Fruit fly (Drosophila melanogaster) whole organism, prepupa: Measurements from ENCODE around the gene CG15731.

Source experiments
- Blimp-1 ChIP-seq: fragments of 200-800 bp; sonication (Bioruptor generic); optimal IDR thresholded peaks from 3 replicates; lab custom pipeline; 2017; ENCODE audit warnings: missing biosample characterization, missing genetic modification characterization, mild to moderate bottlenecking, moderate library complexity, missing genetic modification reagents
- CG10631 ChIP-seq: fragments of 200-800 bp; sonication (Bioruptor generic); optimal IDR thresholded peaks from 2 replicates; lab custom pipeline; 2016; ENCODE audit warnings: missing biosample characterization, missing genetic modification characterization
- CG11294 ChIP-seq: fragments of 200-800 bp; sonication (Bioruptor generic); IDR thresholded peaks from 2 replicates; pipeline ENCODE4 v1.3.6; 2022; ENCODE audit warnings: missing biosample characterization, missing genetic modification characterization
- CG11762 ChIP-seq: fragments of 200-800 bp; sonication (Bioruptor generic); optimal IDR thresholded peaks from 3 replicates; lab custom pipeline; 2016; ENCODE audit warnings: missing biosample characterization, missing genetic modification characterization; ENCODE audit not compliant: insufficient read depth
- CG11902 ChIP-seq: fragments of 200-800 bp; sonication (Bioruptor generic); optimal IDR thresholded peaks from 3 replicates; lab custom pipeline; 2016; ENCODE audit warnings: missing biosample characterization, missing genetic modification characterization
- CG3032 ChIP-seq: fragments of 200-800 bp; optimal IDR thresholded peaks from 2 replicates; lab custom pipeline; 2019; ENCODE audit warnings: missing biosample characterization, mild to moderate bottlenecking, missing genetic modification characterization, moderate library complexity
- CG31627 ChIP-seq: fragments of 200-800 bp; sonication (Bioruptor generic); optimal IDR thresholded peaks from 3 replicates; lab custom pipeline; 2016; ENCODE audit warnings: missing biosample characterization, missing genetic modification characterization
- CG32006 ChIP-seq: fragments of 200-800 bp; sonication (Bioruptor generic); optimal IDR thresholded peaks from 3 replicates; lab custom pipeline; 2017; ENCODE audit warnings: missing biosample characterization, mild to moderate bottlenecking, missing genetic modification characterization
- CG34406 ChIP-seq: fragments of 200-800 bp; sonication (Bioruptor generic); optimal IDR thresholded peaks from 3 replicates; lab custom pipeline; 2016; ENCODE audit warnings: missing biosample characterization, missing genetic modification characterization
- CG4318 ChIP-seq: fragments of 200-800 bp; sonication (Bioruptor generic); optimal IDR thresholded peaks from 3 replicates; lab custom pipeline; 2017; ENCODE audit warnings: missing biosample characterization, mild to moderate bottlenecking, missing genetic modification characterization
- CG6276 ChIP-seq: fragments of 200-800 bp; sonication (Bioruptor generic); optimal IDR thresholded peaks from 2 replicates; lab custom pipeline; 2017; ENCODE audit warnings: missing biosample characterization, mild to moderate bottlenecking, missing genetic modification characterization
- CG6792 ChIP-seq: fragments of 200-800 bp; sonication (Bioruptor generic); optimal IDR thresholded peaks from 3 replicates; lab custom pipeline; 2016; ENCODE audit warnings: missing biosample characterization, missing genetic modification characterization
- CG6808 ChIP-seq: fragments of 200-800 bp; sonication (Bioruptor generic); optimal IDR thresholded peaks from 3 replicates; lab custom pipeline; 2017; ENCODE audit warnings: missing biosample characterization, missing genetic modification characterization, mild to moderate bottlenecking, moderate library complexity, missing genetic modification reagents
- CG6854 ChIP-seq: fragments of 200-800 bp; sonication (Bioruptor generic); optimal IDR thresholded peaks from 2 replicates; lab custom pipeline; 2017; ENCODE audit warnings: missing biosample characterization, mild to moderate bottlenecking, missing genetic modification characterization
- CG7368 ChIP-seq: fragments of 200-800 bp; sonication (Bioruptor generic); optimal IDR thresholded peaks from 3 replicates; lab custom pipeline; 2016; ENCODE audit warnings: missing biosample characterization, missing genetic modification characterization
- CG8119 ChIP-seq: fragments of 200-800 bp; sonication (Bioruptor generic); IDR thresholded peaks from 3 replicates; pipeline ENCODE4 v1.3.6; 2022; ENCODE audit warnings: missing biosample characterization, missing genetic modification characterization
- CG8319 ChIP-seq: fragments of 200-800 bp; sonication (Bioruptor generic); optimal IDR thresholded peaks from 3 replicates; lab custom pipeline; 2016; ENCODE audit warnings: missing biosample characterization, missing genetic modification characterization
- CG8632 ChIP-seq: fragments of 200-800 bp; sonication (Bioruptor generic); optimal IDR thresholded peaks from 3 replicates; lab custom pipeline; 2016; ENCODE audit warnings: missing biosample characterization, missing genetic modification characterization
- CG9139 ChIP-seq: fragments of 200-800 bp; sonication (Bioruptor generic); optimal IDR thresholded peaks from 3 replicates; lab custom pipeline; 2017; ENCODE audit warnings: missing biosample characterization, mild to moderate bottlenecking, missing genetic modification characterization
- Eip75B ChIP-seq: fragments of 200-800 bp; sonication (Bioruptor generic); optimal IDR thresholded peaks from 3 replicates; lab custom pipeline; 2016; ENCODE audit warnings: missing biosample characterization, missing genetic modification characterization
- Eip78C ChIP-seq: fragments of 200-800 bp; sonication (Bioruptor generic); peaks from one replicate; lab custom pipeline; 2016; ENCODE audit warnings: missing biosample characterization, missing genetic modification characterization
- Eip93F ChIP-seq: fragments of 200-800 bp; sonication (Bioruptor generic); optimal IDR thresholded peaks from 2 replicates; lab custom pipeline; 2016; ENCODE audit warnings: missing biosample characterization, mild to moderate bottlenecking, missing genetic modification characterization
- Ets21C ChIP-seq: fragments of 200-800 bp; sonication (Bioruptor generic); optimal IDR thresholded peaks from 3 replicates; lab custom pipeline; 2016; ENCODE audit warnings: missing biosample characterization, missing genetic modification characterization
- Ets96B ChIP-seq: fragments of 200-800 bp; optimal IDR thresholded peaks from 2 replicates; lab custom pipeline; 2019; ENCODE audit warnings: missing biosample characterization, mild to moderate bottlenecking, missing genetic modification characterization, moderate library complexity
- Gug ChIP-seq: fragments of 200-800 bp; sonication (Bioruptor generic); IDR thresholded peaks from 2 replicates; pipeline ENCODE4 v1.3.6; 2022; ENCODE audit warnings: missing biosample characterization, missing genetic modification characterization
- Hr39 ChIP-seq: fragments of 200-800 bp; sonication (Bioruptor generic); optimal IDR thresholded peaks from 2 replicates; lab custom pipeline; 2016; ENCODE audit warnings: missing biosample characterization, missing genetic modification characterization
- Hr4 ChIP-seq: fragments of 200-800 bp; sonication (Bioruptor generic); optimal IDR thresholded peaks from 3 replicates; lab custom pipeline; 2016; ENCODE audit warnings: missing biosample characterization, missing genetic modification characterization
- Lpt ChIP-seq: fragments of 200-800 bp; sonication (Bioruptor generic); optimal IDR thresholded peaks from 3 replicates; lab custom pipeline; 2016; ENCODE audit warnings: missing biosample characterization, missing genetic modification characterization
- Met ChIP-seq: fragments of 200-800 bp; sonication (Bioruptor generic); optimal IDR thresholded peaks from 3 replicates; lab custom pipeline; 2016; ENCODE audit warnings: missing biosample characterization, missing genetic modification characterization
- OdsH ChIP-seq: fragments of 200-800 bp; sonication (Bioruptor generic); optimal IDR thresholded peaks from 3 replicates; lab custom pipeline; 2016; ENCODE audit warnings: missing biosample characterization, missing genetic modification characterization
- Smox ChIP-seq: fragments of 200-800 bp; sonication (Bioruptor generic); optimal IDR thresholded peaks from 3 replicates; lab custom pipeline; 2016; ENCODE audit warnings: missing biosample characterization, missing genetic modification characterization
- Sox102F ChIP-seq: fragments of 200-800 bp; sonication (Bioruptor generic); optimal IDR thresholded peaks from 2 replicates; lab custom pipeline; 2016; ENCODE audit warnings: missing biosample characterization, mild to moderate bottlenecking, missing genetic modification characterization
- Sox14 ChIP-seq: fragments of 200-800 bp; sonication (Bioruptor generic); optimal IDR thresholded peaks from 3 replicates; lab custom pipeline; 2016; ENCODE audit warnings: missing biosample characterization, missing genetic modification characterization
- Sox15 ChIP-seq: fragments of 200-800 bp; sonication (Bioruptor generic); optimal IDR thresholded peaks from 3 replicates; lab custom pipeline; 2016; ENCODE audit warnings: missing biosample characterization, missing genetic modification characterization
- achi ChIP-seq: fragments of 200-800 bp; sonication (Bioruptor generic); optimal IDR thresholded peaks from 3 replicates; lab custom pipeline; 2016; ENCODE audit warnings: missing biosample characterization, missing genetic modification characterization
- acj6 ChIP-seq: fragments of 200-800 bp; sonication (Bioruptor generic); optimal IDR thresholded peaks from 3 replicates; lab custom pipeline; 2016; ENCODE audit warnings: missing biosample characterization, missing genetic modification characterization
- cyc ChIP-seq: fragments of 200-800 bp; sonication (Bioruptor generic); optimal IDR thresholded peaks from 3 replicates; lab custom pipeline; 2016; ENCODE audit warnings: missing biosample characterization, missing genetic modification characterization
- dac ChIP-seq: fragments of 200-800 bp; sonication (Bioruptor generic); optimal IDR thresholded peaks from 2 replicates; lab custom pipeline; 2017; ENCODE audit warnings: missing biosample characterization, mild to moderate bottlenecking, missing genetic modification characterization
- dsx ChIP-seq: fragments of 200-800 bp; optimal IDR thresholded peaks from 3 replicates; lab custom pipeline; 2019; ENCODE audit warnings: missing biosample characterization, mild to moderate bottlenecking, missing genetic modification characterization, moderate library complexity; ENCODE audit not compliant: poor library complexity, severe bottlenecking
- fd59A ChIP-seq: fragments of 200-800 bp; sonication (Bioruptor generic); optimal IDR thresholded peaks from 2 replicates; lab custom pipeline; 2017; ENCODE audit warnings: missing biosample characterization, mild to moderate bottlenecking, missing genetic modification characterization, missing genetic modification reagents
- fkh ChIP-seq: fragments of 200-800 bp; sonication (Bioruptor generic); optimal IDR thresholded peaks from 3 replicates; lab custom pipeline; 2017; ENCODE audit warnings: missing biosample characterization, mild to moderate bottlenecking, missing genetic modification characterization, moderate library complexity
- lz ChIP-seq: fragments of 200-800 bp; sonication (Bioruptor generic); optimal IDR thresholded peaks from 3 replicates; lab custom pipeline; 2016; ENCODE audit warnings: missing biosample characterization, missing genetic modification characterization
- net ChIP-seq: fragments of 200-800 bp; sonication (Bioruptor generic); optimal IDR thresholded peaks from 3 replicates; lab custom pipeline; 2016; ENCODE audit warnings: missing biosample characterization, missing genetic modification characterization
- pdm3 ChIP-seq: fragments of 200-800 bp; sonication (Bioruptor generic); optimal IDR thresholded peaks from 3 replicates; lab custom pipeline; 2016; ENCODE audit warnings: missing biosample characterization, missing genetic modification characterization
- salr ChIP-seq, 2 experiments: fragments of 200-800 bp; sonication (Bioruptor generic); optimal IDR thresholded peaks; 3 replicates each; lab custom pipeline; 2016 to 2018; ENCODE audit warnings: missing biosample characterization in 2 of 2, missing genetic modification characterization in 2 of 2, mild to moderate bottlenecking in 1 of 2
- ss ChIP-seq, 2 experiments: fragments of 200-800 bp; sonication (Bioruptor generic); optimal IDR thresholded peaks; 2 replicates in 1 of 2; 3 replicates in 1 of 2; lab custom pipeline; 2017 to 2018; ENCODE audit warnings: mild to moderate bottlenecking in 2 of 2, missing biosample characterization in 2 of 2, missing genetic modification characterization in 2 of 2, moderate library complexity in 1 of 2
- topi ChIP-seq: fragments of 200-800 bp; sonication (Bioruptor generic); optimal IDR thresholded peaks from 3 replicates; lab custom pipeline; 2016; ENCODE audit warnings: missing biosample characterization, missing genetic modification characterization
- vri ChIP-seq: fragments of 200-800 bp; sonication (Bioruptor generic); optimal IDR thresholded peaks from 3 replicates; lab custom pipeline; 2016; ENCODE audit warnings: missing biosample characterization, mild to moderate bottlenecking, missing genetic modification characterization

Gene CG15731

DNA sequence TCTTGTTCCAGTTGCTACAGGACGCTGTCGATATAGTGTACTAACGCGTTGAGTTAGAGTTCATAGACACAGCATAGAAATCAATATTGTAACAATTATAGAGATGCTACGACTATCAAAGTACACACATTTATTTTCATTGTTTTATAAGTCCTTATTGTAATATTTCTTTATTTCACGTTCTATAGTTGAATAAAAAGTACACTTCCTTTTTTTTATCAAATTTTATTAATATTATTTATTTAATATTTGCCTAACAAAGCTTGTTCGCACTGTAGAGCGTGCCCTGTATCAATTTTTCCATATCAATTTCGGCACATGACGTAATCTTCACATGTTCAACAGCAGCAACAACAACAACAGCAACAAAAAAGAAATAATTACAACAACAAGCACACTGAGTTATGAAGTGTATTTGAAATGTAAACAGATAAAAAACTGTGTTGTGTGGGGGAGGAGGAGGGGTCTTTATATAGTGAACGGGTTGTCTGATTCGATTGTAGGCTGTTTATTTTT lies 16.4 kb upstream of the CG15731 start (continued):
- TF ChIP-seq ss (GFP tag; optimal IDR thresholded peaks at IDR 0.05; lab: Kevin White, UChicago), result no peak
- no peak for TF ChIP-seq CG8632 (GFP tag; lab: Kevin White, UChicago)
- no peak for TF ChIP-seq net (GFP tag; lab: Kevin White, UChicago)
- TF ChIP-seq CG3032 (tag; lab: Kevin White, UChicago), result peak; percentile 1
- TF ChIP-seq Eip75B (GFP tag; lab: Kevin White, UChicago), result no peak
- TF ChIP-seq Hr4, result peak; percentile 6
- TF ChIP-seq Eip78C (GFP tag; lab: Kevin White, UChicago), result peak; percentile 69
- peak; percentile 44 for TF ChIP-seq topi (GFP tag; lab: Kevin White, UChicago)

DNA sequence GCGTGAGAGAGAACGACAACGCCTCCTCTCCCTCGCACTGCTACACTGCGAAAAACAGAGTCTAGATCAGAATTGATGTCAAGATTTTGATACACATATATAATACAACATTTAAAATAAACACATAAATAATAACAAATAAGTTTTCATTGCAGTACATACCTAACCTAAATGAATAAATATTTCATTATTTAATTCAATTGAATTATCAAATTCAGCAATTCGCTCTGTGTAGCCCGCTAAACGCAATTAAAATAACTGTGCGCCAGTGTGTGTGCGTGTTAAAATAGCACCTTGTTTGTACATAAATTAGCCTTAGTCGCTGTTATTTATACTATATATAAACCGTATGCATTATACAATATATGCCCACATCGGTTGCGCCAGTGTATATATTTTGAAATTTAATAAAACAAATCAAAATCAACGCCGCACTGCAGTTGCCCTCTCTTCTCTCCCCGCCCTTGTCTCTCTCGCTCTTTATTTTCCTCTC lies 14.7 kb upstream of the CG15731 start:
- peak; percentile 95 for TF ChIP-seq CG11294 (GFP tag; lab: Robert Waterston, UW)
- peak; percentile 92 for TF ChIP-seq CG3032 (tag; lab: Kevin White, UChicago)
- TF ChIP-seq Sox102F (GFP tag; lab: Kevin White, UChicago), result peak; percentile 88
- peak; percentile 87 for TF ChIP-seq Ets96B (tag; lab: Kevin White, UChicago)
- peak; percentile 92 for TF ChIP-seq CG4318 (GFP tag; lab: Kevin White, UChicago)
- TF ChIP-seq CG8319 (GFP tag; lab: Kevin White, UChicago), result peak; percentile 87
- TF ChIP-seq fkh (GFP tag; lab: Kevin White, UChicago), result peak; percentile 81
- peak; percentile 77 for TF ChIP-seq Blimp-1 (GFP tag; lab: Kevin White, UChicago)
- peak; percentile 94 for TF ChIP-seq OdsH (GFP tag; lab: Kevin White, UChicago)
- peak; percentile 91 for TF ChIP-seq lz (GFP tag; lab: Kevin White, UChicago)
- peak; percentile 88 for TF ChIP-seq Smox (GFP tag; lab: Kevin White, UChicago)
- peak; percentile 76 for TF ChIP-seq Ets21C
- peak; percentile 75 for TF ChIP-seq Hr39
- peak; percentile 91 for TF ChIP-seq pdm3
- peak; percentile 86 for TF ChIP-seq cyc (GFP tag; lab: Kevin White, UChicago)
- peak; percentile 96 for TF ChIP-seq acj6 (GFP tag; lab: Kevin White, UChicago)
- peak; percentile 89 for TF ChIP-seq CG6276 (GFP tag; lab: Kevin White, UChicago)
- TF ChIP-seq CG9139, result peak; percentile 76
- peak; percentile 63 for TF ChIP-seq CG6854 (GFP tag; lab: Kevin White, UChicago)
- TF ChIP-seq Gug (GFP tag; lab: Robert Waterston, UW), result peak; percentile 96
- TF ChIP-seq salr (GFP tag; optimal IDR thresholded peaks at IDR 0.05; lab: Kevin White, UChicago), result peak; percentile 72 to 91
- TF ChIP-seq vri (GFP tag; lab: Kevin White, UChicago), result peak; percentile 85
- peak; percentile 81 for TF ChIP-seq CG31627 (GFP tag; lab: Kevin White, UChicago)
- TF ChIP-seq achi, result peak; percentile 92
- peak; percentile 90 for TF ChIP-seq dsx (GFP tag; lab: Kevin White, UChicago)
- peak; percentile 88 for TF ChIP-seq CG11762 (GFP tag; lab: Kevin White, UChicago)
- peak; percentile 86 for TF ChIP-seq Sox14 (GFP tag; lab: Kevin White, UChicago)
- peak; percentile 93 for TF ChIP-seq CG8632 (GFP tag; lab: Kevin White, UChicago)
- TF ChIP-seq fd59A, result peak; percentile 85
- peak; percentile 96 for TF ChIP-seq CG32006 (GFP tag; lab: Kevin White, UChicago)
- TF ChIP-seq CG10631, result peak; percentile 94
- TF ChIP-seq Lpt (GFP tag; lab: Kevin White, UChicago), result peak; percentile 91
- TF ChIP-seq Hr4, result peak; percentile 94
- TF ChIP-seq Sox15 (GFP tag; lab: Kevin White, UChicago), result peak; percentile 88
- peak; percentile 87 for TF ChIP-seq CG6808 (GFP tag; lab: Kevin White, UChicago)
- TF ChIP-seq CG34406 (GFP tag; lab: Kevin White, UChicago), result peak; percentile 93
- TF ChIP-seq Eip78C (GFP tag; lab: Kevin White, UChicago), result peak; percentile 99
- peak; percentile 91 for TF ChIP-seq CG7368 (GFP tag; lab: Kevin White, UChicago)
- peak; percentile 92 for TF ChIP-seq net (GFP tag; lab: Kevin White, UChicago)
- peak; percentile 97 for TF ChIP-seq CG8119 (GFP tag; lab: Robert Waterston, UW)
- TF ChIP-seq Eip93F, result peak; percentile 73
- TF ChIP-seq CG6792 (GFP tag; lab: Kevin White, UChicago), result peak; percentile 89
- TF ChIP-seq CG11902, result peak; percentile 80
- TF ChIP-seq dac (GFP tag; lab: Kevin White, UChicago), result peak; percentile 87
- TF ChIP-seq Met (GFP tag; lab: Kevin White, UChicago), result peak; percentile 92
